Worm (Caenorhabditis elegans) whole organism, young adult: Measurements from ENCODE around the gene nhr-86.
"Not testable (repeated sequence)": the region's sequence is repeated elsewhere in the genome, so short reads cannot be mapped to it uniquely, and the experiment has no call there.

ENCODE experiments used
- B0035.1 ChIP-seq: sonication (generic microtip); optimal IDR thresholded peaks from 2 replicates; lab custom pipeline; 2016; ENCODE audit warnings: missing genetic modification characterization, mild to moderate bottlenecking, missing compliant biosample characterization, missing genotype, missing genetic modification reagents
- B0261.1 ChIP-seq: sonication (generic microtip); optimal IDR thresholded peaks from 2 replicates; lab custom pipeline; 2016; ENCODE audit warnings: mild to moderate bottlenecking, missing genetic modification characterization, moderate library complexity, missing compliant biosample characterization
- B0336.3 ChIP-seq: fragments of 200-800 bp; sonication (Bioruptor generic); IDR thresholded peaks from 2 replicates; pipeline ENCODE4 v1.3.6; 2022; ENCODE audit warnings: missing genetic modification characterization, missing compliant biosample characterization
- D2030.7 ChIP-seq: fragments of 200-800 bp; sonication (Bioruptor generic); IDR thresholded peaks from 2 replicates; pipeline ENCODE4 v1.3.6; 2022; ENCODE audit warnings: missing genetic modification reagents, missing genetic modification characterization, missing compliant biosample characterization
- F37B4.10 ChIP-seq: fragments of 200-800 bp; sonication (Bioruptor generic); IDR thresholded peaks from 2 replicates; pipeline ENCODE4 v1.3.6; 2022; ENCODE audit warnings: missing genetic modification characterization, missing compliant biosample characterization
- K11D2.4 ChIP-seq: fragments of 200-800 bp; sonication (Bioruptor generic); IDR thresholded peaks from 2 replicates; pipeline ENCODE4 v1.3.6; 2022; ENCODE audit warnings: missing genetic modification reagents, missing genetic modification characterization, missing compliant biosample characterization
- Y53F4B.3 ChIP-seq: fragments of 200-800 bp; sonication (Bioruptor generic); IDR thresholded peaks from 2 replicates; pipeline ENCODE4 v1.3.6; 2022; ENCODE audit warnings: missing genetic modification reagents, missing genetic modification characterization, missing compliant biosample characterization
- Y95B8A.8 ChIP-seq: fragments of 200-800 bp; sonication (Bioruptor generic); IDR thresholded peaks from 2 replicates; pipeline ENCODE4 v1.3.6; 2022; ENCODE audit warnings: missing genetic modification reagents, missing genetic modification characterization, missing compliant biosample characterization
- attf-6 ChIP-seq: fragments of 200-800 bp; sonication (Bioruptor generic); IDR thresholded peaks from 2 replicates; pipeline ENCODE4 v1.3.6; 2022; ENCODE audit warnings: missing genetic modification reagents, missing genetic modification characterization, missing compliant biosample characterization
- bed-1 ChIP-seq: fragments of 200-800 bp; sonication (Bioruptor generic); IDR thresholded peaks from 2 replicates; pipeline ENCODE4 v1.3.6; 2022; ENCODE audit warnings: missing genetic modification reagents, missing genetic modification characterization, missing compliant biosample characterization
- cebp-1 ChIP-seq, 2 experiments: fragments of 200-800 bp in 1 of 2; sonication (Bioruptor generic) in 1 of 2; sonication (generic microtip) in 1 of 2; IDR thresholded peaks in 1 of 2; optimal IDR thresholded peaks in 1 of 2; 2 replicates each; pipeline versions ENCODE4 v1.3.6 to Lab custom; 2017 to 2022; ENCODE audit warnings: missing compliant biosample characterization in 2 of 2, missing genetic modification characterization in 2 of 2, mild to moderate bottlenecking in 1 of 2, missing genetic modification reagents in 1 of 2, moderate library complexity in 1 of 2
- ceh-27 ChIP-seq: fragments of 200-800 bp; sonication (Bioruptor generic); optimal IDR thresholded peaks from 2 replicates; lab custom pipeline; 2018; ENCODE audit warnings: mild to moderate bottlenecking, missing genetic modification characterization, moderate library complexity, missing compliant biosample characterization
- die-1 ChIP-seq: sonication (generic microtip); optimal IDR thresholded peaks from 2 replicates; lab custom pipeline; 2016; ENCODE audit warnings: missing genotype, mild to moderate bottlenecking, missing genetic modification characterization, missing compliant biosample characterization
- dox-1 ChIP-seq: fragments of 200-800 bp; sonication (Bioruptor generic); IDR thresholded peaks from 2 replicates; pipeline ENCODE4 v1.3.6; 2022; ENCODE audit warnings: missing genetic modification reagents, missing genetic modification characterization, missing compliant biosample characterization
- egrh-3 ChIP-seq: fragments of 200-800 bp; sonication (Bioruptor generic); IDR thresholded peaks from 2 replicates; pipeline ENCODE4 v1.3.6; 2022; ENCODE audit warnings: missing genetic modification reagents, missing genetic modification characterization, missing compliant biosample characterization
- ets-4 ChIP-seq: fragments of 200-800 bp; sonication (Bioruptor generic); optimal IDR thresholded peaks from 2 replicates; lab custom pipeline; 2018; ENCODE audit warnings: mild to moderate bottlenecking, missing genetic modification characterization, missing compliant biosample characterization
- fkh-3 ChIP-seq: sonication (generic microtip); optimal IDR thresholded peaks from 2 replicates; lab custom pipeline; 2016; ENCODE audit warnings: mild to moderate bottlenecking, missing genetic modification characterization, missing compliant biosample characterization
- hlh-26 ChIP-seq: fragments of 200-800 bp; sonication (Bioruptor generic); conservative IDR thresholded peaks from 2 replicates; pipeline ENCODE4 v1.3.6; 2022; ENCODE audit warnings: missing genetic modification reagents, missing genetic modification characterization, missing compliant biosample characterization
- hmg-1.2 ChIP-seq: fragments of 200-800 bp; sonication (Bioruptor generic); IDR thresholded peaks from 2 replicates; pipeline ENCODE4 v1.3.6; 2022; ENCODE audit warnings: missing genetic modification reagents, missing genetic modification characterization, missing compliant biosample characterization
- lir-1 ChIP-seq: fragments of 200-800 bp; sonication (Bioruptor generic); conservative IDR thresholded peaks from 2 replicates; pipeline ENCODE4 v1.3.6; 2022; ENCODE audit warnings: missing genetic modification reagents, missing genetic modification characterization, missing compliant biosample characterization
- mcd-1 ChIP-seq: fragments of 200-800 bp; sonication (Bioruptor generic); IDR thresholded peaks from 2 replicates; pipeline ENCODE4 v1.3.6; 2022; ENCODE audit warnings: missing genetic modification reagents, missing genetic modification characterization, missing compliant biosample characterization
- pbrm-1 ChIP-seq: fragments of 200-800 bp; sonication (Bioruptor generic); IDR thresholded peaks from 2 replicates; pipeline ENCODE4 v1.3.6; 2022; ENCODE audit warnings: missing genetic modification reagents, missing genetic modification characterization, missing compliant biosample characterization
- rpc-1 ChIP-seq, 2 experiments: fragments of 150-350 bp in 1 of 2; sonication (generic microtip) in 1 of 2; optimal IDR thresholded peaks; 2 replicates each; lab custom pipeline; 2014 to 2018; ENCODE audit warnings: missing biosample characterization in 1 of 2, missing genetic modification characterization in 1 of 2, missing genetic modification reagents in 1 of 2, missing genotype in 1 of 2
- sea-2 ChIP-seq: fragments of 200-800 bp; sonication (Bioruptor generic); IDR thresholded peaks from 2 replicates; pipeline ENCODE4 v1.3.6; 2022; ENCODE audit warnings: missing genetic modification characterization, missing compliant biosample characterization
- snpc-1.1 ChIP-seq: sonication (generic microtip); optimal IDR thresholded peaks from 2 replicates; lab custom pipeline; 2017; ENCODE audit warnings: missing genetic modification characterization, mild to moderate bottlenecking, missing compliant biosample characterization, antibody characterized with exemption, moderate library complexity, missing genotype, missing genetic modification reagents; ENCODE audit not compliant: insufficient read depth
- snpc-4 ChIP-seq, 5 experiments: fragments of 150-350 bp in 1 of 5; sonication (generic microtip) in 4 of 5; optimal IDR thresholded peaks; 2 replicates each; lab custom pipeline; 2014 to 2018; ENCODE audit warnings: missing genetic modification characterization in 5 of 5, missing biosample characterization in 3 of 5, antibody characterized with exemption in 2 of 5, mild to moderate bottlenecking in 2 of 5, missing compliant biosample characterization in 2 of 5, missing genotype in 2 of 5, moderate library complexity in 2 of 5, missing genetic modification reagents in 1 of 5
- xnd-1 ChIP-seq: sonication (generic microtip); optimal IDR thresholded peaks from 2 replicates; lab custom pipeline; 2016; ENCODE audit warnings: missing genotype, missing genetic modification reagents, missing genetic modification characterization, missing compliant biosample characterization
- zfh-2 ChIP-seq: fragments of 200-800 bp; sonication (Bioruptor generic); conservative IDR thresholded peaks from 2 replicates; pipeline ENCODE4 v1.3.6; 2022; ENCODE audit warnings: missing genetic modification reagents, missing genetic modification characterization, missing compliant biosample characterization
- ztf-25 ChIP-seq: fragments of 200-800 bp; sonication (Bioruptor generic); IDR thresholded peaks from 2 replicates; pipeline ENCODE4 v1.3.6; 2022; ENCODE audit warnings: missing genetic modification reagents, missing genetic modification characterization, missing compliant biosample characterization
- ztf-3 ChIP-seq: fragments of 200-800 bp; sonication (Bioruptor generic); optimal IDR thresholded peaks from 2 replicates; lab custom pipeline; 2018; ENCODE audit warnings: mild to moderate bottlenecking, missing genetic modification characterization, missing compliant biosample characterization

nhr-86 gene

ce11 chrV:2090321-2090720 lies 23.7 kb upstream of the nhr-86 start, which contains the start of gene ztf-28:
Gene ztf-28, plus strand, starts transcription at chrV:2090669.
- peak; percentile 30 for TF ChIP-seq D2030.7 (GFP tag; lab: Robert Waterston, UW)
- TF ChIP-seq snpc-4 (GFP tag; optimal IDR thresholded peaks at IDR 0.05; lab: Kevin White, UChicago), result peak; percentile 7
- TF ChIP-seq snpc-4 (tag; optimal IDR thresholded peaks at IDR 0.05; lab: Kevin White, UChicago), result peak in 3 of 4 experiments; percentile 51 to 88 (median 73)
- TF ChIP-seq attf-6 (GFP tag; lab: Robert Waterston, UW), result peak; percentile 90
- TF ChIP-seq mcd-1, result peak; percentile 55
- TF ChIP-seq pbrm-1 (GFP tag; lab: Robert Waterston, UW), result peak; percentile 85
- TF ChIP-seq snpc-1.1 (tag; lab: Kevin White, UChicago), result peak; percentile 23
- peak; percentile 89 for TF ChIP-seq hmg-1.2 (GFP tag; lab: Robert Waterston, UW)

- TF ChIP-seq F37B4.10 (0 out of 2 replicates have a peak, but pooled peaks have one; percentile 63), zfh-2 (GFP tag; lab: Robert Waterston, UW) (0 out of 2 replicates have a peak, but pooled peaks have one; percentile 11), rpc-1 (tag; optimal IDR thresholded peaks at IDR 0.05; lab: Kevin White, UChicago) (peak; percentile 20), Y95B8A.8 (GFP tag; lab: Robert Waterston, UW) (0 out of 2 replicates have a peak, but pooled peaks have one; percentile 15), egrh-3 (GFP tag; lab: Robert Waterston, UW) (peak; percentile 26; the same call in 1 of the 2 replicates)
- not testable (repeated sequence) for TF ChIP-seq rpc-1 (optimal IDR thresholded peaks at IDR 0.05; lab: Kevin White, UChicago)
Observed at ce11 chrV:2085745-2086267, 19.2 kb upstream of the nhr-86 start, which contains the start of gene F36F12.3. Gene F36F12.3, plus strand, starts transcription at chrV:2085795.

- TF ChIP-seq egrh-3 (GFP tag; lab: Robert Waterston, UW) (peak; percentile 23; the same call in 1 of the 2 replicates), ets-4 (GFP tag; lab: Kevin White, UChicago) (no peak), die-1 (tag; lab: Kevin White, UChicago) (no peak), ztf-25 (GFP tag; lab: Robert Waterston, UW) (0 out of 2 replicates have a peak, but pooled peaks have one; percentile 51), B0035.1 (tag; lab: Kevin White, UChicago) (no peak), zfh-2 (GFP tag; lab: Robert Waterston, UW) (peak; percentile 56), xnd-1 (no peak)
Observed at ce11 chrV:2083869-2084268, 17.2 kb upstream of the nhr-86 start.

- TF ChIP-seq bed-1 (GFP tag; lab: Robert Waterston, UW) (no peak), hlh-26 (GFP tag; lab: Robert Waterston, UW) (no peak), zfh-2 (GFP tag; lab: Robert Waterston, UW) (no peak), B0336.3 (no peak), K11D2.4 (GFP tag; lab: Robert Waterston, UW) (no peak), Y53F4B.3 (GFP tag; lab: Robert Waterston, UW) (no peak), B0261.1 (no peak), sea-2 (no peak), ztf-3 (GFP tag; lab: Kevin White, UChicago) (no peak), fkh-3 (no peak), lir-1 (no peak), dox-1 (no peak), cebp-1 (GFP tag; IDR thresholded peaks at IDR 0.05; lab: Robert Waterston, UW) (no peak), cebp-1 (tag; optimal IDR thresholded peaks at IDR 0.05; lab: Kevin White, UChicago) (no peak), ceh-27 (GFP tag; lab: Kevin White, UChicago) (no peak), ets-4 (GFP tag; lab: Kevin White, UChicago) (no peak), pbrm-1 (GFP tag; lab: Robert Waterston, UW) (no peak)
Observed at ce11 chrV:2081894-2082293, 15.2 kb upstream of the nhr-86 start.
